Comparison of ENCODE assay signal across 3 fruit fly cellular contexts in the genomic region with DNA sequence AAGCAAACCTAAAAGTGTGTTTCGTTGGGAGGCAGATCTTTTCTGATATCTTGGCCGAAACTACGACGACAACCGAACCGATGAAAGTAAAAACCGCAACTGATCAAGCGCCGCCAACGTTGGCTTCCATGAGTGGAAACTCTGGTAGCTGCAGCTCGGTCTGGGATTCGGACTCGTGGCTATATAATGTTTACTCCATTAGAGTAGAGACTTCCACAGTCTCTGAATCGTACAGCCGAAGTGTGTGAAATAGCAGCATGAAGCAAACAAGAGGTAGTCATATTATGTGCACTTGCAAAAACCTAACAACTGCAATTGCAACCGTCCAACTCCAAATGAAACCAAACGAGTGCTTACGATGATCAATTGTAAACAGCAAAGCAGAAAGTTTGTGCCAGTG.
TF ChIP-seq lines count a peak whose summit lies in the region.

A gene (minus strand): TSS at position 101 of the 400 bp plus-strand sequence.

- no peak for TF ChIP-seq CTCF in whole organism, embryonic (GFP tag; optimal IDR thresholded peaks at IDR 0.05; lab: Kevin White, UChicago)

TF ChIP-seq in whole organism, embryonic, 481 proteins besides CTCF, POLR2A, EP300 and RAD21:
- TF ChIP-seq fu2 (GFP tag; optimal IDR thresholded peaks at IDR 0.05; lab: Kevin White, UChicago) = no peak
- TF ChIP-seq Deaf1 (tag; optimal IDR thresholded peaks at IDR 0.05; lab: Kevin White, UChicago) = no peak
- 0 out of 2 replicates have a peak, but pooled peaks have one; percentile 9 for TF ChIP-seq Drgx (GFP tag; IDR thresholded peaks at IDR 0.05; lab: Robert Waterston, UW)
- no peak for TF ChIP-seq so (GFP tag; IDR thresholded peaks at IDR 0.05; lab: Robert Waterston, UW)

TF ChIP-seq in whole organism, prepupa, 60 proteins besides CTCF, POLR2A, EP300 and RAD21:
- 0 out of 2 replicates have a peak, but pooled peaks have one; percentile 26 for TF ChIP-seq CG11294 (GFP tag; IDR thresholded peaks at IDR 0.05; lab: Robert Waterston, UW)
- no peak for TF ChIP-seq CG3032 (tag; optimal IDR thresholded peaks at IDR 0.05; lab: Kevin White, UChicago)
- peak; percentile 12 for TF ChIP-seq Lpt (GFP tag; optimal IDR thresholded peaks at IDR 0.05; lab: Kevin White, UChicago)

TF ChIP-seq in whole organism, pupa, 21 proteins besides CTCF, POLR2A, EP300 and RAD21:
- TF ChIP-seq Pif1B (GFP tag; optimal IDR thresholded peaks at IDR 0.05; lab: Kevin White, UChicago) (no peak), CG10348 (GFP tag; IDR thresholded peaks at IDR 0.05; lab: Robert Waterston, UW) (no peak), EcR (GFP tag; optimal IDR thresholded peaks at IDR 0.05; lab: Kevin White, UChicago) (no peak), gl (tag; optimal IDR thresholded peaks at IDR 0.05; lab: Kevin White, UChicago) (no peak), CG32121 (GFP tag; IDR thresholded peaks at IDR 0.05; lab: Robert Waterston, UW) (no peak), CG15710 (tag; optimal IDR thresholded peaks at IDR 0.05; lab: Kevin White, UChicago) (no peak), CG8301 (tag; optimal IDR thresholded peaks at IDR 0.05; lab: Kevin White, UChicago) (no peak), Ets98B (GFP tag; IDR thresholded peaks at IDR 0.05; lab: Robert Waterston, UW) (peak; percentile 48), rn (GFP tag; IDR thresholded peaks at IDR 0.05; lab: Robert Waterston, UW) (no peak), fd96Ca (GFP tag; IDR thresholded peaks at IDR 0.05; lab: Robert Waterston, UW) (peak; percentile 13; the same call in 1 of the 3 replicates), CG9948 (tag; optimal IDR thresholded peaks at IDR 0.05; lab: Kevin White, UChicago) (no peak), CG4496 (GFP tag; IDR thresholded peaks at IDR 0.05; lab: Robert Waterston, UW) (no peak)
